Worm (Caenorhabditis elegans) whole organism, L2 larva: ENCODE measurements around the gene F59D12.5.

Experiments
- C34F6.9 ChIP-seq: fragments of 150-350 bp; optimal IDR thresholded peaks from 2 replicates; lab custom pipeline; 2014; ENCODE audit warnings: missing biosample characterization, missing genetic modification characterization
- F13H6.1 ChIP-seq: sonication (generic microtip); optimal IDR thresholded peaks from 2 replicates; lab custom pipeline; 2016; ENCODE audit warnings: missing genetic modification characterization, missing compliant biosample characterization
- R02D3.7 ChIP-seq: fragments of 150-350 bp; optimal IDR thresholded peaks from 2 replicates; lab custom pipeline; 2014; ENCODE audit warnings: missing biosample characterization, missing genetic modification characterization
- aly-2 ChIP-seq: fragments of 150-350 bp; optimal IDR thresholded peaks from 2 replicates; lab custom pipeline; 2014; ENCODE audit warnings: missing biosample characterization, missing genetic modification characterization
- ama-1 ChIP-seq: fragments of 150-350 bp; optimal IDR thresholded peaks from 2 replicates; lab custom pipeline; 2018; ENCODE audit warnings: inconsistent platforms
- blmp-1 ChIP-seq: sonication (generic microtip); optimal IDR thresholded peaks from 2 replicates; lab custom pipeline; 2017; ENCODE audit warnings: missing genetic modification characterization, mild to moderate bottlenecking, missing compliant biosample characterization, antibody characterized with exemption, moderate library complexity; ENCODE audit not compliant: insufficient read depth
- crh-2 ChIP-seq: sonication (generic microtip); optimal IDR thresholded peaks from 2 replicates; lab custom pipeline; 2017; ENCODE audit warnings: missing biosample characterization, missing genetic modification characterization
- dmd-4 ChIP-seq: sonication (generic microtip); optimal IDR thresholded peaks from 2 replicates; lab custom pipeline; 2017; ENCODE audit warnings: missing biosample characterization, missing genetic modification characterization
- elt-1 ChIP-seq: fragments of 150-350 bp; optimal IDR thresholded peaks from 2 replicates; lab custom pipeline; 2014; ENCODE audit warnings: missing biosample characterization, missing genetic modification characterization
- elt-3 ChIP-seq: sonication (generic microtip); optimal IDR thresholded peaks from 2 replicates; lab custom pipeline; 2017; ENCODE audit warnings: missing biosample characterization, missing genetic modification characterization
- fos-1 ChIP-seq: fragments of 150-350 bp; optimal IDR thresholded peaks from 2 replicates; lab custom pipeline; 2014; ENCODE audit warnings: missing biosample characterization, missing genetic modification characterization
- gmeb-1 ChIP-seq: fragments of 150-350 bp; optimal IDR thresholded peaks from 2 replicates; lab custom pipeline; 2014; ENCODE audit warnings: missing biosample characterization, missing genetic modification characterization
- lin-11 ChIP-seq: fragments of 150-350 bp; sonication (generic microtip); optimal IDR thresholded peaks from 2 replicates; lab custom pipeline; 2014; ENCODE audit warnings: missing biosample characterization, missing genetic modification characterization, inconsistent platforms, mixed read lengths
- lin-13 ChIP-seq: fragments of 150-350 bp; optimal IDR thresholded peaks from 2 replicates; lab custom pipeline; 2014; ENCODE audit warnings: missing biosample characterization, missing genetic modification reagents, missing genetic modification characterization
- lsy-2 ChIP-seq, 2 experiments: fragments of 150-350 bp in 1 of 2; sonication (generic microtip) in 1 of 2; optimal IDR thresholded peaks; 2 replicates each; lab custom pipeline; 2014 to 2017; ENCODE audit warnings: missing biosample characterization in 2 of 2, missing genetic modification characterization in 2 of 2
- mbf-1 ChIP-seq: sonication (generic microtip); optimal IDR thresholded peaks from 2 replicates; lab custom pipeline; 2017; ENCODE audit warnings: missing biosample characterization, missing genetic modification characterization
- mdl-1 ChIP-seq, 2 experiments: fragments of 150-350 bp in 1 of 2; sonication (generic microtip) in 1 of 2; optimal IDR thresholded peaks; 2 replicates each; lab custom pipeline; 2017; ENCODE audit warnings: missing biosample characterization in 2 of 2, missing genetic modification characterization in 2 of 2
- nhr-12 ChIP-seq: fragments of 150-350 bp; optimal IDR thresholded peaks from 2 replicates; lab custom pipeline; 2014; ENCODE audit warnings: missing biosample characterization, missing genetic modification characterization
- nhr-129 ChIP-seq: fragments of 150-350 bp; optimal IDR thresholded peaks from 2 replicates; lab custom pipeline; 2014; ENCODE audit warnings: missing biosample characterization, missing genetic modification characterization
- nhr-21 ChIP-seq: fragments of 150-350 bp; optimal IDR thresholded peaks from 2 replicates; lab custom pipeline; 2014; ENCODE audit warnings: missing biosample characterization, missing genetic modification characterization
- nhr-23 ChIP-seq: fragments of 150-350 bp; optimal IDR thresholded peaks from 2 replicates; lab custom pipeline; 2014; ENCODE audit warnings: missing biosample characterization, missing genetic modification reagents, missing genetic modification characterization
- nhr-237 ChIP-seq: fragments of 150-350 bp; optimal IDR thresholded peaks from 2 replicates; lab custom pipeline; 2014; ENCODE audit warnings: missing biosample characterization, missing genetic modification characterization
- nhr-25 ChIP-seq: fragments of 150-350 bp; sonication (generic microtip); optimal IDR thresholded peaks from 3 replicates; lab custom pipeline; 2014; ENCODE audit warnings: missing biosample characterization, missing genetic modification characterization
- nhr-77 ChIP-seq: fragments of 150-350 bp; optimal IDR thresholded peaks from 2 replicates; lab custom pipeline; 2014; ENCODE audit warnings: missing biosample characterization, missing genetic modification characterization
- peb-1 ChIP-seq: fragments of 150-350 bp; optimal IDR thresholded peaks from 2 replicates; lab custom pipeline; 2014; ENCODE audit warnings: missing biosample characterization, missing genetic modification characterization
- sem-4 ChIP-seq: fragments of 150-350 bp; optimal IDR thresholded peaks from 2 replicates; lab custom pipeline; 2014; ENCODE audit warnings: missing biosample characterization, missing genetic modification reagents, missing genetic modification characterization
- skn-1 ChIP-seq: sonication (generic microtip); optimal IDR thresholded peaks from 2 replicates; lab custom pipeline; 2017; ENCODE audit warnings: missing biosample characterization, missing genetic modification characterization
- sma-3 ChIP-seq: sonication (generic microtip); optimal IDR thresholded peaks from 2 replicates; lab custom pipeline; 2016; ENCODE audit warnings: missing genetic modification reagents, missing genetic modification characterization, missing compliant biosample characterization
- sma-9 ChIP-seq, 2 experiments: fragments of 150-350 bp in 1 of 2; sonication (generic microtip) in 1 of 2; optimal IDR thresholded peaks; 2 replicates each; lab custom pipeline; 2014 to 2016; ENCODE audit warnings: missing genetic modification characterization in 2 of 2, mild to moderate bottlenecking in 1 of 2, missing biosample characterization in 1 of 2, missing compliant biosample characterization in 1 of 2, missing genetic modification reagents in 1 of 2, moderate library complexity in 1 of 2
- snpc-4 ChIP-seq: fragments of 150-350 bp; optimal IDR thresholded peaks from 2 replicates; lab custom pipeline; 2014; ENCODE audit warnings: missing biosample characterization, missing genetic modification characterization
- unc-39 ChIP-seq: fragments of 150-350 bp; optimal IDR thresholded peaks from 2 replicates; lab custom pipeline; 2014; ENCODE audit warnings: missing biosample characterization, missing genetic modification characterization
- unc-55 ChIP-seq: fragments of 150-350 bp; sonication (generic microtip); optimal IDR thresholded peaks from 3 replicates; lab custom pipeline; 2014; ENCODE audit warnings: missing biosample characterization, missing genetic modification reagents, missing genetic modification characterization
- unc-62 ChIP-seq: fragments of 150-350 bp; optimal IDR thresholded peaks from 2 replicates; lab custom pipeline; 2014; ENCODE audit warnings: missing biosample characterization, missing genetic modification reagents, missing genetic modification characterization
- ztf-1 ChIP-seq: fragments of 200-800 bp; sonication (Bioruptor generic); conservative IDR thresholded peaks from 2 replicates; pipeline ENCODE4 v1.3.6; 2022; ENCODE audit warnings: missing genetic modification characterization, missing compliant biosample characterization
- ztf-4 ChIP-seq: fragments of 150-350 bp; optimal IDR thresholded peaks from 2 replicates; lab custom pipeline; 2014; ENCODE audit warnings: missing biosample characterization, missing genetic modification characterization

F59D12.5 gene

ce11 chrX:15613745-15614229, 33.4 kb downstream of the F59D12.5 start, which contains the start of gene K09E9.3:
K09E9.3 (minus strand) TSS chrX:15613795.
- TF ChIP-seq sma-3 (GFP tag; lab: Kevin White, UChicago) (no peak), nhr-129 (tag; lab: Kevin White, UChicago) (no peak), ztf-1 (no peak), unc-55 (peak; percentile 36), elt-3 (tag; lab: Kevin White, UChicago) (no peak), lin-13 (GFP tag; lab: Kevin White, UChicago) (peak; percentile 1), nhr-21 (tag; lab: Kevin White, UChicago) (no peak), nhr-77 (tag; lab: Kevin White, UChicago) (no peak), lsy-2 (tag; optimal IDR thresholded peaks at IDR 0.05; lab: Kevin White, UChicago) (peak in 1 of 2 experiments; percentile 30), mbf-1 (tag; lab: Kevin White, UChicago) (no peak), aly-2 (tag; lab: Kevin White, UChicago) (no peak), dmd-4 (no peak), unc-62 (GFP tag; lab: Kevin White, UChicago) (no peak)

ce11 chrX:15610527-15611091, 36.6 kb downstream of the F59D12.5 start:
- TF ChIP-seq nhr-77 (tag; lab: Kevin White, UChicago), result no peak
- TF ChIP-seq lsy-2 (tag; optimal IDR thresholded peaks at IDR 0.05; lab: Kevin White, UChicago), result peak; percentile 35 to 64
- no peak for TF ChIP-seq nhr-237
- peak; percentile 60 for TF ChIP-seq nhr-21 (tag; lab: Kevin White, UChicago)
- no peak for TF ChIP-seq unc-39 (tag; lab: Kevin White, UChicago)
- peak; percentile 53 for TF ChIP-seq F13H6.1
- TF ChIP-seq mdl-1 (tag; optimal IDR thresholded peaks at IDR 0.05; lab: Kevin White, UChicago), result peak in 1 of 2 experiments; percentile 78
- peak; percentile 71 for TF ChIP-seq ama-1
- no peak for TF ChIP-seq nhr-23 (tag; lab: Kevin White, UChicago)
- TF ChIP-seq aly-2 (tag; lab: Kevin White, UChicago), result peak; percentile 54
- peak; percentile 72 for TF ChIP-seq sma-9 (GFP tag; optimal IDR thresholded peaks at IDR 0.05; lab: Kevin White, UChicago)
- TF ChIP-seq sma-9 (tag; optimal IDR thresholded peaks at IDR 0.05; lab: Kevin White, UChicago), result no peak
- TF ChIP-seq ztf-4 (tag; lab: Kevin White, UChicago), result peak; percentile 57
- TF ChIP-seq lin-13 (GFP tag; lab: Kevin White, UChicago), result peak; percentile 50
- TF ChIP-seq nhr-25 (tag; lab: Kevin White, UChicago), result peak; percentile 63
- TF ChIP-seq lin-11 (tag; lab: Kevin White, UChicago), result no peak
- peak; percentile 84 for TF ChIP-seq skn-1 (tag; lab: Kevin White, UChicago)
- TF ChIP-seq dmd-4, result no peak
- peak; percentile 93 for TF ChIP-seq crh-2
- no peak for TF ChIP-seq elt-1
- TF ChIP-seq blmp-1 (tag; lab: Kevin White, UChicago), result peak; percentile 37
- TF ChIP-seq sma-3 (GFP tag; lab: Kevin White, UChicago), result peak; percentile 63
- TF ChIP-seq nhr-129 (tag; lab: Kevin White, UChicago), result peak; percentile 85
- TF ChIP-seq C34F6.9 (tag; lab: Kevin White, UChicago), result peak; percentile 57
- peak; percentile 18 for TF ChIP-seq unc-55
- TF ChIP-seq unc-62 (GFP tag; lab: Kevin White, UChicago), result no peak
- peak; percentile 70 for TF ChIP-seq gmeb-1 (tag; lab: Kevin White, UChicago)
- peak; percentile 90 for TF ChIP-seq fos-1 (tag; lab: Kevin White, UChicago)
- TF ChIP-seq sem-4 (tag; lab: Kevin White, UChicago), result no peak
- TF ChIP-seq nhr-12 (tag; lab: Kevin White, UChicago), result no peak
- TF ChIP-seq snpc-4, result no peak

- TF ChIP-seq sma-9 (GFP tag; optimal IDR thresholded peaks at IDR 0.05; lab: Kevin White, UChicago) (peak; percentile 12), sma-9 (tag; optimal IDR thresholded peaks at IDR 0.05; lab: Kevin White, UChicago) (no peak), nhr-12 (tag; lab: Kevin White, UChicago) (no peak), peb-1 (tag; lab: Kevin White, UChicago) (no peak), lin-11 (tag; lab: Kevin White, UChicago) (no peak)
Observed at ce11 chrX:15609698-15610097, 37.5 kb downstream of the F59D12.5 start.

ce11 chrX:15608593-15608992, 38.6 kb downstream of the F59D12.5 start:
- TF ChIP-seq R02D3.7 (tag; lab: Kevin White, UChicago) (no peak), unc-55 (peak; percentile 23), sma-9 (GFP tag; optimal IDR thresholded peaks at IDR 0.05; lab: Kevin White, UChicago) (peak; percentile 27), sma-9 (tag; optimal IDR thresholded peaks at IDR 0.05; lab: Kevin White, UChicago) (no peak), nhr-21 (tag; lab: Kevin White, UChicago) (peak; percentile 6), nhr-129 (tag; lab: Kevin White, UChicago) (peak; percentile 48), C34F6.9 (tag; lab: Kevin White, UChicago) (peak; percentile 32), nhr-25 (tag; lab: Kevin White, UChicago) (no peak), ztf-4 (tag; lab: Kevin White, UChicago) (peak; percentile 37), lsy-2 (tag; optimal IDR thresholded peaks at IDR 0.05; lab: Kevin White, UChicago) (peak in 1 of 2 experiments; percentile 30)
